Fruit fly (Drosophila melanogaster) whole organism, embryonic: ENCODE data around the gene Bub1.

Source experiments
- Adf1 ChIP-seq: fragments of 200-800 bp; sonication (Bioruptor generic); IDR thresholded peaks from 2 replicates; pipeline ENCODE4 v1.3.6; 2022; ENCODE audit warnings: missing biosample characterization, missing genetic modification characterization
- Aef1 ChIP-seq: fragments of 200-800 bp; sonication (Bioruptor generic); IDR thresholded peaks from 3 replicates; pipeline ENCODE4 v1.3.6; 2022; ENCODE audit warnings: missing biosample characterization, missing genetic modification characterization
- B-H1 ChIP-seq: fragments of 200-800 bp; sonication (Bioruptor generic); IDR thresholded peaks from 3 replicates; pipeline ENCODE4 v1.3.6; 2022; ENCODE audit warnings: missing biosample characterization, missing genetic modification characterization
- B-H2 ChIP-seq: fragments of 200-800 bp; sonication (Bioruptor generic); optimal IDR thresholded peaks from 2 replicates; lab custom pipeline; 2018; ENCODE audit warnings: missing biosample characterization, mild to moderate bottlenecking, missing genetic modification characterization
- CG10431 ChIP-seq: fragments of 200-800 bp; sonication (Bioruptor generic); optimal IDR thresholded peaks from 3 replicates; lab custom pipeline; 2018; ENCODE audit warnings: missing biosample characterization, mild to moderate bottlenecking, missing genetic modification characterization
- CG11504 ChIP-seq: fragments of 200-800 bp; sonication (Bioruptor generic); optimal IDR thresholded peaks from 3 replicates; lab custom pipeline; 2019; ENCODE audit warnings: missing biosample characterization, mild to moderate bottlenecking, missing genetic modification characterization, moderate library complexity
- CG11695 ChIP-seq: fragments of 200-800 bp; sonication (Bioruptor generic); IDR thresholded peaks from 3 replicates; pipeline ENCODE4 v1.3.6; 2022; ENCODE audit warnings: missing biosample characterization, missing genetic modification characterization
- CG13287 ChIP-seq: fragments of 200-800 bp; sonication (Bioruptor generic); IDR thresholded peaks from 2 replicates; pipeline ENCODE4 v1.3.6; 2022; ENCODE audit warnings: missing biosample characterization, missing genetic modification characterization; ENCODE audit not compliant: partially characterized antibody
- CG14441 ChIP-seq: fragments of 200-800 bp; sonication (Bioruptor generic); IDR thresholded peaks from 2 replicates; pipeline ENCODE4 v1.3.6; 2022; ENCODE audit warnings: missing biosample characterization, missing genetic modification characterization
- CG14860 ChIP-seq: fragments of 200-800 bp; sonication (Bioruptor generic); IDR thresholded peaks from 3 replicates; pipeline ENCODE4 v1.3.6; 2022; ENCODE audit warnings: missing biosample characterization, missing genetic modification characterization; ENCODE audit not compliant: partially characterized antibody
- CG15514 ChIP-seq: fragments of 200-800 bp; sonication (Bioruptor generic); optimal IDR thresholded peaks from 3 replicates; lab custom pipeline; 2017; ENCODE audit warnings: missing biosample characterization, missing genetic modification characterization, mild to moderate bottlenecking, moderate library complexity, missing genetic modification reagents
- CG15696 ChIP-seq: fragments of 200-800 bp; sonication (Bioruptor generic); optimal IDR thresholded peaks from 2 replicates; lab custom pipeline; 2019; ENCODE audit warnings: missing biosample characterization, mild to moderate bottlenecking, missing genetic modification characterization, moderate library complexity
- CG17359 ChIP-seq: fragments of 200-800 bp; sonication (Bioruptor generic); optimal IDR thresholded peaks from 3 replicates; lab custom pipeline; 2018; ENCODE audit warnings: missing biosample characterization, mild to moderate bottlenecking, missing genetic modification characterization, moderate library complexity
- CG17361 ChIP-seq: fragments of 200-800 bp; sonication (Bioruptor generic); IDR thresholded peaks from 3 replicates; pipeline ENCODE4 v1.3.6; 2022; ENCODE audit warnings: missing biosample characterization, missing genetic modification characterization
- CG18011 ChIP-seq: fragments of 200-800 bp; sonication (Bioruptor generic); optimal IDR thresholded peaks from 2 replicates; lab custom pipeline; 2017; ENCODE audit warnings: missing biosample characterization, missing genetic modification characterization, mild to moderate bottlenecking, moderate library complexity, missing genotype
- CG2129 ChIP-seq: fragments of 200-800 bp; sonication (Bioruptor generic); IDR thresholded peaks from 2 replicates; pipeline ENCODE4 v1.3.6; 2022; ENCODE audit warnings: missing biosample characterization, missing genetic modification characterization; ENCODE audit not compliant: partially characterized antibody
- CG34376 ChIP-seq: fragments of 200-800 bp; sonication (Bioruptor generic); optimal IDR thresholded peaks from 2 replicates; lab custom pipeline; 2018; ENCODE audit warnings: missing biosample characterization, mild to moderate bottlenecking, missing genetic modification characterization
- CG7372 ChIP-seq: fragments of 200-800 bp; sonication (Bioruptor generic); IDR thresholded peaks from 2 replicates; pipeline ENCODE4 v1.3.6; 2022; ENCODE audit warnings: missing biosample characterization, missing genetic modification characterization
- CG7786 ChIP-seq: fragments of 200-800 bp; sonication (Bioruptor generic); optimal IDR thresholded peaks from 2 replicates; lab custom pipeline; 2016; ENCODE audit warnings: missing biosample characterization, missing genetic modification characterization
- CG7928 ChIP-seq: fragments of 200-800 bp; sonication (Bioruptor generic); optimal IDR thresholded peaks from 2 replicates; lab custom pipeline; 2017; ENCODE audit warnings: missing biosample characterization, mild to moderate bottlenecking, missing genetic modification characterization
- D ChIP-seq, 2 experiments: fragments of 200-800 bp in 1 of 2; fragments of >200 bp in 1 of 2; sonication (Bioruptor generic) in 1 of 2; optimal IDR thresholded peaks; 2 replicates in 1 of 2; 3 replicates in 1 of 2; lab custom pipeline; 2017; ENCODE audit warnings: mild to moderate bottlenecking in 1 of 2, missing biosample characterization in 1 of 2, missing genetic modification characterization in 1 of 2, missing genetic modification reagents in 1 of 2
- Drgx ChIP-seq: fragments of 200-800 bp; sonication (Bioruptor generic); IDR thresholded peaks from 2 replicates; pipeline ENCODE4 v1.3.6; 2022; ENCODE audit warnings: missing biosample characterization, missing genetic modification characterization
- HLH4C ChIP-seq: fragments of 200-800 bp; sonication (Bioruptor generic); IDR thresholded peaks from 3 replicates; pipeline ENCODE4 v1.3.6; 2022; ENCODE audit warnings: missing biosample characterization, missing genetic modification characterization; ENCODE audit not compliant: partially characterized antibody
- Hr78 ChIP-seq, 2 experiments: fragments of 200-800 bp in 1 of 2; fragments of >200 bp in 1 of 2; sonication (Bioruptor generic) in 1 of 2; optimal IDR thresholded peaks; 2 replicates each; lab custom pipeline; 2017 to 2019; ENCODE audit warnings: missing biosample characterization in 2 of 2, missing genetic modification characterization in 2 of 2, mild to moderate bottlenecking in 1 of 2, moderate library complexity in 1 of 2
- Max ChIP-seq: fragments of 200-800 bp; sonication (Bioruptor generic); optimal IDR thresholded peaks from 2 replicates; lab custom pipeline; 2016; ENCODE audit warnings: missing biosample characterization, mild to moderate bottlenecking, missing genetic modification characterization
- Mes4 ChIP-seq: fragments of 200-800 bp; sonication (Bioruptor generic); optimal IDR thresholded peaks from 2 replicates; lab custom pipeline; 2016; ENCODE audit warnings: missing biosample characterization, missing genetic modification characterization
- NC2α ChIP-seq: fragments of 200-800 bp; sonication (Bioruptor generic); optimal IDR thresholded peaks from 2 replicates; lab custom pipeline; 2016; ENCODE audit warnings: missing biosample characterization, missing genetic modification characterization
- Pdp1 ChIP-seq, 2 experiments: fragments of 200-800 bp; sonication (Bioruptor generic); optimal IDR thresholded peaks; 3 replicates each; lab custom pipeline; 2016; ENCODE audit warnings: missing biosample characterization in 2 of 2, missing genetic modification characterization in 2 of 2, mild to moderate bottlenecking in 1 of 2, moderate library complexity in 1 of 2
- Rfx ChIP-seq: fragments of 200-800 bp; sonication (Bioruptor generic); IDR thresholded peaks from 2 replicates; pipeline ENCODE4 v1.3.6; 2022; ENCODE audit warnings: missing biosample characterization, missing genetic modification characterization
- Rx ChIP-seq: fragments of 200-800 bp; sonication (Bioruptor generic); IDR thresholded peaks from 2 replicates; pipeline ENCODE4 v1.3.6; 2022; ENCODE audit warnings: missing biosample characterization, missing genetic modification characterization
- aop ChIP-seq: fragments of 200-800 bp; sonication (Bioruptor generic); IDR thresholded peaks from 2 replicates; pipeline ENCODE4 v1.3.6; 2022; ENCODE audit warnings: missing biosample characterization, missing genetic modification characterization
- bowl ChIP-seq: fragments of 200-800 bp; sonication (Bioruptor generic); IDR thresholded peaks from 2 replicates; pipeline ENCODE4 v1.3.6; 2022; ENCODE audit warnings: missing biosample characterization, missing genetic modification characterization
- emc ChIP-seq: fragments of 200-800 bp; sonication (Bioruptor generic); optimal IDR thresholded peaks from 2 replicates; lab custom pipeline; 2016; ENCODE audit warnings: missing biosample characterization, missing genetic modification characterization
- esg ChIP-seq: fragments of 200-800 bp; sonication (Bioruptor generic); conservative IDR thresholded peaks from 2 replicates; pipeline ENCODE4 v1.3.6; 2022; ENCODE audit warnings: missing biosample characterization, missing genetic modification characterization
- eyg ChIP-seq: fragments of 200-800 bp; sonication (Bioruptor generic); optimal IDR thresholded peaks from 3 replicates; lab custom pipeline; 2016; ENCODE audit warnings: missing biosample characterization, missing genetic modification characterization
- fd102C ChIP-seq: fragments of 200-800 bp; sonication (Bioruptor generic); optimal IDR thresholded peaks from 2 replicates; lab custom pipeline; 2018; ENCODE audit warnings: missing biosample characterization, mild to moderate bottlenecking, missing genetic modification characterization, moderate library complexity
- grau ChIP-seq: fragments of 200-800 bp; optimal IDR thresholded peaks from 3 replicates; lab custom pipeline; 2019; ENCODE audit warnings: missing biosample characterization, mild to moderate bottlenecking, missing genetic modification characterization, moderate library complexity
- grn ChIP-seq: fragments of 200-800 bp; sonication (Bioruptor generic); optimal IDR thresholded peaks from 3 replicates; lab custom pipeline; 2017; ENCODE audit warnings: missing biosample characterization, missing genetic modification characterization
- kay ChIP-seq: fragments of 200-800 bp; sonication (Bioruptor generic); optimal IDR thresholded peaks from 2 replicates; lab custom pipeline; 2016; ENCODE audit warnings: missing biosample characterization, missing genetic modification characterization
- mam ChIP-seq: fragments of 200-800 bp; sonication (Bioruptor generic); optimal IDR thresholded peaks from 3 replicates; lab custom pipeline; 2016; ENCODE audit warnings: missing biosample characterization, missing genetic modification characterization
- mirr ChIP-seq: fragments of 200-800 bp; sonication (Bioruptor generic); optimal IDR thresholded peaks from 3 replicates; lab custom pipeline; 2018; ENCODE audit warnings: missing biosample characterization, mild to moderate bottlenecking, missing genetic modification characterization
- nau ChIP-seq: fragments of 200-800 bp; sonication (Bioruptor generic); optimal IDR thresholded peaks from 3 replicates; lab custom pipeline; 2017; ENCODE audit warnings: missing biosample characterization, mild to moderate bottlenecking, missing genetic modification characterization, missing genetic modification reagents
- sob ChIP-seq: fragments of 200-800 bp; sonication (Bioruptor generic); IDR thresholded peaks from 2 replicates; pipeline ENCODE4 v1.3.6; 2022; ENCODE audit warnings: missing biosample characterization, missing genetic modification characterization
- sr ChIP-seq: fragments of 200-800 bp; sonication (Bioruptor generic); IDR thresholded peaks from 3 replicates; pipeline ENCODE4 v1.3.6; 2022; ENCODE audit warnings: missing biosample characterization, missing genetic modification characterization
- stc ChIP-seq: fragments of 200-800 bp; sonication (Bioruptor generic); IDR thresholded peaks from 2 replicates; pipeline ENCODE4 v1.3.6; 2022; ENCODE audit warnings: missing biosample characterization, missing genetic modification characterization
- tgo ChIP-seq: fragments of 200-800 bp; sonication (Bioruptor generic); IDR thresholded peaks from 3 replicates; pipeline ENCODE4 v1.3.6; 2022; ENCODE audit warnings: missing biosample characterization, missing genetic modification characterization
- twi ChIP-seq: fragments of 200-800 bp; optimal IDR thresholded peaks from 2 replicates; lab custom pipeline; 2019; ENCODE audit warnings: missing biosample characterization, mild to moderate bottlenecking, missing genetic modification characterization, moderate library complexity
- unc-4 ChIP-seq: fragments of 200-800 bp; sonication (Bioruptor generic); IDR thresholded peaks from 2 replicates; pipeline ENCODE4 v1.3.6; 2022; ENCODE audit warnings: missing biosample characterization, missing genetic modification characterization; ENCODE audit not compliant: partially characterized antibody

Gene Bub1

DNA sequence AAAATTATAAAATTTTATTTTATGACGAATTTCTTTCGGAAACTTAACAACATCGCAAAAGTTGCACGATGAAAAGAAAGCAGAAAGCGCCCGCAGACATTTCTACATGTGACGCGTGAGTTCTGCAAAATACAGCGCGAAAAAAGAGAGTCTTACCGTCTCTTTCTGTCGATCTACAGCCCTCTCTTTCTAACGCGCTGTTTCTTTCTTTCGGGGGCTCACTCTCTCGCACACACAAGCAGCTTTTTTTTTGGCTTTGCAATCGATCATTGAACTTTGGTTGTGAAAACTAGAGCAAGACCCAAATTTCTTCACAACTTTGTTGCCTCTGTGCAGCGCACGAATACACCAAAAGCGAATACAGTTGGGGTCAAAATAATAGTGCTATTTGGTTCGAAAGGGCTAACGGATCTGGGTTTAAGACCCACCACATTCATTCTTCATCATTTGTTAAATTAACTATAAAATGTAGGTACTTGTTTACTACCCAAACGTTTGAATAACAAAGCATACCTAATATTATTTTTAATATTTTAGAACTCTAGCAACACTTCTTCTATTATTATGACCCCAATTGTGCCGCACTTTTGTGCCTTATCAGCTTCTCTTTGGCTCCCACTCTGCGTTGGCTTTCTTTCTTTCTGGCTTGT, 20.4 kb downstream of the Bub1 start (continued):
- TF ChIP-seq Aef1 (GFP tag; lab: Robert Waterston, UW) = peak; percentile 62
- TF ChIP-seq Mes4 (GFP tag; lab: Kevin White, UChicago) = peak; percentile 33
- peak; percentile 53 for TF ChIP-seq CG7372 (GFP tag; lab: Robert Waterston, UW)
- no peak for TF ChIP-seq CG14860 (GFP tag; lab: Robert Waterston, UW)
- TF ChIP-seq HLH4C (GFP tag; lab: Robert Waterston, UW) = no peak
- TF ChIP-seq B-H1 (GFP tag; lab: Robert Waterston, UW) = peak; percentile 62
- TF ChIP-seq sob (GFP tag; lab: Robert Waterston, UW) = peak; percentile 71
- peak; percentile 83 for TF ChIP-seq grau (tag; lab: Kevin White, UChicago)
- TF ChIP-seq unc-4 (GFP tag; lab: Robert Waterston, UW) = no peak
- TF ChIP-seq Rx (GFP tag; lab: Robert Waterston, UW) = peak; percentile 34; the same call in 1 of the 2 replicates
- peak; percentile 29 for TF ChIP-seq mam
- TF ChIP-seq Rfx (GFP tag; lab: Robert Waterston, UW) = peak; percentile 55
- TF ChIP-seq esg (GFP tag; lab: Robert Waterston, UW) = peak; percentile 88
- no peak for TF ChIP-seq fd102C (GFP tag; lab: Kevin White, UChicago)
- peak; percentile 38; the same call in 1 of the 3 replicates for TF ChIP-seq sr (GFP tag; lab: Robert Waterston, UW)
- peak; percentile 61; the same call in 1 of the 2 replicates for TF ChIP-seq CG14441 (GFP tag; lab: Robert Waterston, UW)
- TF ChIP-seq CG13287 = no peak
- TF ChIP-seq CG15696 (tag; lab: Kevin White, UChicago) = peak; percentile 1
- no peak for TF ChIP-seq NC2α (GFP tag; lab: Kevin White, UChicago)
- TF ChIP-seq CG7928 (GFP tag; lab: Kevin White, UChicago) = peak; percentile 35
- TF ChIP-seq CG7786 = peak; percentile 46
- TF ChIP-seq CG11695 (GFP tag; lab: Robert Waterston, UW) = peak; percentile 91
- TF ChIP-seq CG15514 (GFP tag; lab: Kevin White, UChicago) = peak; percentile 40
- TF ChIP-seq CG17359 = peak; percentile 87
- TF ChIP-seq D (optimal IDR thresholded peaks at IDR 0.05; lab: Kevin White, UChicago) = no peak
- peak; percentile 88 for TF ChIP-seq D (GFP tag; optimal IDR thresholded peaks at IDR 0.05; lab: Kevin White, UChicago)
- TF ChIP-seq eyg (GFP tag; lab: Kevin White, UChicago) = no peak
- no peak for TF ChIP-seq grn
- peak; percentile 75 for TF ChIP-seq twi (tag; lab: Kevin White, UChicago)
- peak; percentile 57 for TF ChIP-seq CG18011 (GFP tag; lab: Kevin White, UChicago)
- TF ChIP-seq CG2129 (GFP tag; lab: Robert Waterston, UW) = no peak

DNA sequence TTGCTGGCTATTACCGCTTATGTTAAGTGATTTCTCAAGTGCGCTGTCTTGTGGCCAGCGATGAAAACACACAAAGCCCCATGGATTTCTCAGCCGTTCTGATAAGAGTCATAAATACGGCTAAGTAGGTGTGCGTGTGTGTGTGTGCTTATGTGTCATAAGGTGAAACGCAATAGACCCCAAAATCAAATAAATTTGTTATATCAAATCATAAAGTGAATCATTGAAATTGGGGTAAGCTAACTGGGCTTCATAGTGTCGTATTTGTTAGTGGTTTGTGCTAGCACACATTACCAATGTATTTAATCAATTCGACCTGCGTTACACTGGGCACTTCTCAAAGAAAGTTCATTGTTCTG, 20.9 kb downstream of the Bub1 start:
- TF ChIP-seq stc (GFP tag; lab: Robert Waterston, UW) (no peak), CG15696 (tag; lab: Kevin White, UChicago) (no peak), mirr (GFP tag; lab: Kevin White, UChicago) (peak; percentile 22), aop (GFP tag; lab: Robert Waterston, UW) (no peak), Max (GFP tag; lab: Kevin White, UChicago) (no peak), CG11504 (tag; lab: Kevin White, UChicago) (no peak), kay (GFP tag; lab: Kevin White, UChicago) (peak; percentile 21), Drgx (GFP tag; lab: Robert Waterston, UW) (no peak), B-H2 (no peak), CG34376 (GFP tag; lab: Kevin White, UChicago) (peak; percentile 38), emc (GFP tag; lab: Kevin White, UChicago) (no peak), sob (GFP tag; lab: Robert Waterston, UW) (no peak), Adf1 (no peak), bowl (GFP tag; lab: Robert Waterston, UW) (0 out of 2 replicates have a peak, but pooled peaks have one; percentile 1), CG10431 (no peak), CG17361 (GFP tag; lab: Robert Waterston, UW) (0 out of 3 replicates have a peak, but pooled peaks have one; percentile 2), Hr78 (GFP tag; optimal IDR thresholded peaks at IDR 0.05; lab: Kevin White, UChicago) (peak in 1 of 2 experiments; percentile 54), mam (no peak), Pdp1 (GFP tag; optimal IDR thresholded peaks at IDR 0.05; lab: Kevin White, UChicago) (peak in 1 of 2 experiments; percentile 51), HLH4C (GFP tag; lab: Robert Waterston, UW) (no peak), nau (GFP tag; lab: Kevin White, UChicago) (no peak), tgo (GFP tag; lab: Robert Waterston, UW) (no peak)
